Worm (Caenorhabditis elegans): ENCODE measurements around the gene str-99.

ce11 chrV:16194639-16195038, 36.3 kb upstream of the str-99 start, which contains the start of gene rabr-4:
- no peak for TF ChIP-seq tbp1 (GFP tag; optimal IDR thresholded peaks at IDR 0.05)
- no peak for TF ChIP-seq lin-26 (GFP tag; IDR thresholded peaks at IDR 0.05)
- no peak for TF ChIP-seq Y67H2A.10 (GFP tag; conservative IDR thresholded peaks at IDR 0.05)

All from whole organism, young adult.